Worm (Caenorhabditis elegans) whole organism, L4/young adult: ENCODE data around the gene cfim-2.

Experiments
- W03F9.2 ChIP-seq: fragments of 150-350 bp; optimal IDR thresholded peaks from 2 replicates; lab custom pipeline; 2014; ENCODE audit warnings: missing biosample characterization, missing genetic modification characterization
- him-1 ChIP-seq: sonication (generic microtip); optimal IDR thresholded peaks from 2 replicates; lab custom pipeline; 2016; ENCODE audit warnings: missing genotype, missing genetic modification reagents, missing genetic modification characterization, missing compliant biosample characterization

ce11 chrIV:8892558-8892957 is 33.6 kb upstream of the cfim-2 start, which contains the start of gene C27B7.2:
- no peak for TF ChIP-seq him-1 (tag; lab: Kevin White, UChicago)
- no peak for TF ChIP-seq W03F9.2 (tag; lab: Kevin White, UChicago)
